Worm (Caenorhabditis elegans): Measurements from ENCODE around the gene Y47D3A.32.

Y47D3A.32 gene

ce11 chrIII:11240776-11241175 lies 11.4 kb upstream of the Y47D3A.32 start (continued):
- no peak for TF ChIP-seq dmd-9 (GFP tag; IDR thresholded peaks at IDR 0.05)
- peak; percentile 9 for TF ChIP-seq aha-1 (tag)
- no peak for TF ChIP-seq skn-1 (tag; optimal IDR thresholded peaks at IDR 0.05)
- no peak for TF ChIP-seq ztf-11 (tag; optimal IDR thresholded peaks at IDR 0.05)
- TF ChIP-seq nhr-237 (tag; optimal IDR thresholded peaks at IDR 0.05), result no peak
- no peak for TF ChIP-seq ztf-7 (tag; optimal IDR thresholded peaks at IDR 0.05)
- no peak for TF ChIP-seq nhr-76 (tag; optimal IDR thresholded peaks at IDR 0.05)
- no peak for TF ChIP-seq nhr-77 (tag; optimal IDR thresholded peaks at IDR 0.05)
- TF ChIP-seq unc-62 (GFP tag; optimal IDR thresholded peaks at IDR 0.05 in 1 of 2), result peak in 1 of 2 experiments; percentile 16
- TF ChIP-seq unc-62 (tag; optimal IDR thresholded peaks at IDR 0.05), result no peak
- TF ChIP-seq dve-1 (tag; optimal IDR thresholded peaks at IDR 0.05; ENCODE audit: insufficient read depth), result peak; percentile 35
- TF ChIP-seq set-16 (GFP tag; IDR thresholded peaks at IDR 0.05), result no peak
- no peak for TF ChIP-seq hif-1 (tag; optimal IDR thresholded peaks at IDR 0.05)
- no peak for TF ChIP-seq Y5F2A.4 (GFP tag; optimal IDR thresholded peaks at IDR 0.05)

ce11 chrIII:11241583-11242187 lies 10.5 kb upstream of the Y47D3A.32 start:
- TF ChIP-seq lin-38 (GFP tag; IDR thresholded peaks at IDR 0.05), result no peak
- no peak for TF ChIP-seq nhr-10 (tag; optimal IDR thresholded peaks at IDR 0.05)
- TF ChIP-seq fkh-10 (GFP tag; optimal IDR thresholded peaks at IDR 0.05), result no peak
- no peak for TF ChIP-seq ztf-7 (tag; optimal IDR thresholded peaks at IDR 0.05)
- peak; percentile 69 for TF ChIP-seq aha-1 (tag)
- no peak for TF ChIP-seq saeg-2 (GFP tag; IDR thresholded peaks at IDR 0.05)
- TF ChIP-seq dve-1 (tag; optimal IDR thresholded peaks at IDR 0.05; ENCODE audit: insufficient read depth), result peak; percentile 3
- TF ChIP-seq daf-16 (GFP tag; optimal IDR thresholded peaks at IDR 0.05), result no peak
- TF ChIP-seq daf-16 (tag; optimal IDR thresholded peaks at IDR 0.05), result peak; percentile 21
- peak; percentile 46 for TF ChIP-seq hlh-11 (tag; optimal IDR thresholded peaks at IDR 0.05)
- no peak for TF ChIP-seq duxl-1 (tag; optimal IDR thresholded peaks at IDR 0.05; ENCODE audit: poor library complexity)
- TF ChIP-seq T26A8.4 (GFP tag; IDR thresholded peaks at IDR 0.05), result no peak
- TF ChIP-seq unc-62 (GFP tag; optimal IDR thresholded peaks at IDR 0.05 in 1 of 2), result peak in 1 of 2 experiments; percentile 54
- no peak for TF ChIP-seq unc-62 (tag; optimal IDR thresholded peaks at IDR 0.05)
- no peak for TF ChIP-seq cey-2 (tag; optimal IDR thresholded peaks at IDR 0.05; ENCODE audit: borderline replicate concordance, insufficient read depth)
- no peak for TF ChIP-seq R02D3.7 (tag; optimal IDR thresholded peaks at IDR 0.05)
- TF ChIP-seq pqm-1 (tag; optimal IDR thresholded peaks at IDR 0.05), result peak; percentile 89
- TF ChIP-seq dmd-6 (GFP tag; IDR thresholded peaks at IDR 0.05), result peak; percentile 38; the same call in 1 of the 2 replicates
- no peak for TF ChIP-seq nhr-76 (tag; optimal IDR thresholded peaks at IDR 0.05)
- peak; percentile 96 for TF ChIP-seq nhr-28 (tag; optimal IDR thresholded peaks at IDR 0.05)
- TF ChIP-seq daf-12 (tag; optimal IDR thresholded peaks at IDR 0.05), result no peak

- TF ChIP-seq zip-2 (tag; optimal IDR thresholded peaks at IDR 0.05), result no peak
- TF ChIP-seq ceh-20 (GFP tag; IDR thresholded peaks at IDR 0.05), result peak; percentile 68; the same call in 1 of the 2 replicates
- TF ChIP-seq nhr-28 (tag; optimal IDR thresholded peaks at IDR 0.05), result peak; percentile 88
- TF ChIP-seq lin-29 (GFP tag; IDR thresholded peaks at IDR 0.05), result no peak
- peak; percentile 35 for TF ChIP-seq pqm-1 (tag; optimal IDR thresholded peaks at IDR 0.05)
- TF ChIP-seq dpl-1 (GFP tag; optimal IDR thresholded peaks at IDR 0.05), result peak; percentile 42
- TF ChIP-seq nhr-76 (tag; optimal IDR thresholded peaks at IDR 0.05), result no peak
- no peak for TF ChIP-seq nhr-10 (tag; optimal IDR thresholded peaks at IDR 0.05)
- TF ChIP-seq dmd-6 (GFP tag; IDR thresholded peaks at IDR 0.05), result peak; percentile 82
- TF ChIP-seq lin-38 (GFP tag; IDR thresholded peaks at IDR 0.05), result peak; percentile 50
- TF ChIP-seq spr-1 (tag; optimal IDR thresholded peaks at IDR 0.05), result peak; percentile 57
- TF ChIP-seq mxl-3 (GFP tag; optimal IDR thresholded peaks at IDR 0.05), result peak; percentile 57
- TF ChIP-seq egl-27 (tag; optimal IDR thresholded peaks at IDR 0.05), result no peak
- no peak for TF ChIP-seq ceh-44 (GFP tag; IDR thresholded peaks at IDR 0.05)
- TF ChIP-seq T26A8.4 (GFP tag; IDR thresholded peaks at IDR 0.05), result peak; percentile 31; the same call in 1 of the 2 replicates
- TF ChIP-seq zfp-2 (tag; optimal IDR thresholded peaks at IDR 0.05), result no peak
- TF ChIP-seq hlh-30 (tag; optimal IDR thresholded peaks at IDR 0.05; ENCODE audit: insufficient read depth), result peak; percentile 87
- TF ChIP-seq ztf-7 (tag; optimal IDR thresholded peaks at IDR 0.05), result peak; percentile 6
- no peak for TF ChIP-seq F49E8.2 (tag; optimal IDR thresholded peaks at IDR 0.05; ENCODE audit: borderline replicate concordance)
- peak in 1 of 2 experiments; percentile 80 for TF ChIP-seq mdl-1 (tag; optimal IDR thresholded peaks at IDR 0.05)
- no peak for TF ChIP-seq daf-16 (GFP tag; optimal IDR thresholded peaks at IDR 0.05)
- peak; percentile 74 for TF ChIP-seq daf-16 (tag; optimal IDR thresholded peaks at IDR 0.05)
- peak; percentile 91 for TF ChIP-seq mep-1 (tag; optimal IDR thresholded peaks at IDR 0.05)
- TF ChIP-seq ceh-82 (tag; optimal IDR thresholded peaks at IDR 0.05), result no peak
- no peak for TF ChIP-seq set-16 (GFP tag; IDR thresholded peaks at IDR 0.05)
- peak; percentile 43 for TF ChIP-seq nhr-25 (tag; optimal IDR thresholded peaks at IDR 0.05; ENCODE audit: borderline replicate concordance, insufficient read depth)
- TF ChIP-seq nhr-77 (tag; optimal IDR thresholded peaks at IDR 0.05), result peak; percentile 59
- peak; percentile 69 for TF ChIP-seq hmg-1.1 (GFP tag; IDR thresholded peaks at IDR 0.05)
These were observed 8.8 kb upstream of the Y47D3A.32 start for ce11 chrIII:11243421-11243820.

Measured in whole organism, L4 larva.